Worm (Caenorhabditis elegans) whole organism, early embryonic: ENCODE results near the gene srbc-75.
"Not testable (repeated sequence)": the region's sequence is repeated elsewhere in the genome, so short reads cannot be mapped to it uniquely, and the experiment has no call there.

Experiments
- B0310.2 ChIP-seq: sonication (generic microtip); optimal IDR thresholded peaks from 2 replicates; lab custom pipeline; 2016; ENCODE audit warnings: mild to moderate bottlenecking, missing genetic modification characterization, missing compliant biosample characterization
- F13C5.2 ChIP-seq: sonication (generic microtip); optimal IDR thresholded peaks from 2 replicates; lab custom pipeline; 2017; ENCODE audit warnings: mild to moderate bottlenecking, missing genetic modification characterization, inconsistent platforms, missing compliant biosample characterization
- aly-1 ChIP-seq: sonication (generic microtip); optimal IDR thresholded peaks from 2 replicates; lab custom pipeline; 2016; ENCODE audit warnings: missing genetic modification characterization, missing compliant biosample characterization
- ama-1 ChIP-seq: fragments of 150-350 bp; optimal IDR thresholded peaks from 2 replicates; lab custom pipeline; 2014
- ceh-13 ChIP-seq: fragments of 200-800 bp; sonication (Bioruptor generic); optimal IDR thresholded peaks from 2 replicates; lab custom pipeline; 2018; ENCODE audit warnings: mild to moderate bottlenecking, missing genetic modification characterization, missing compliant biosample characterization
- ceh-36 ChIP-seq: sonication (generic microtip); optimal IDR thresholded peaks from 2 replicates; lab custom pipeline; 2016; ENCODE audit warnings: missing genetic modification characterization, inconsistent platforms, missing compliant biosample characterization
- ets-7 ChIP-seq: sonication (generic microtip); optimal IDR thresholded peaks from 2 replicates; lab custom pipeline; 2016; ENCODE audit warnings: missing genotype, missing genetic modification characterization, missing compliant biosample characterization
- flt-1 ChIP-seq: fragments of 200-800 bp; sonication (Bioruptor generic); IDR thresholded peaks from 2 replicates; pipeline ENCODE4 v1.3.6; 2022; ENCODE audit warnings: missing genetic modification characterization, missing compliant biosample characterization
- hmbx-1 ChIP-seq: sonication (generic microtip); optimal IDR thresholded peaks from 2 replicates; lab custom pipeline; 2016; ENCODE audit warnings: mild to moderate bottlenecking, missing genetic modification characterization, missing compliant biosample characterization
- hmg-4 ChIP-seq: fragments of 200-800 bp; sonication (Bioruptor generic); optimal IDR thresholded peaks from 2 replicates; lab custom pipeline; 2018; ENCODE audit warnings: mild to moderate bottlenecking, missing genetic modification characterization, missing compliant biosample characterization
- hnd-1 ChIP-seq: sonication (generic microtip); optimal IDR thresholded peaks from 2 replicates; lab custom pipeline; 2016; ENCODE audit warnings: missing genetic modification characterization, missing compliant biosample characterization
- pes-1 ChIP-seq: fragments of 200-800 bp; sonication (Bioruptor generic); IDR thresholded peaks from 2 replicates; pipeline ENCODE4 v1.3.6; 2022; ENCODE audit warnings: missing genetic modification reagents, missing genetic modification characterization, missing compliant biosample characterization
- scrt-1 ChIP-seq: fragments of 200-800 bp; sonication (Bioruptor generic); IDR thresholded peaks from 2 replicates; pipeline ENCODE4 v1.3.6; 2022; ENCODE audit warnings: missing genetic modification characterization, missing compliant biosample characterization
- sea-1 ChIP-seq: fragments of 200-800 bp; sonication (Bioruptor generic); conservative IDR thresholded peaks from 2 replicates; pipeline ENCODE4 v1.3.6; 2022; ENCODE audit warnings: missing genetic modification characterization, missing compliant biosample characterization
- tbx-11 ChIP-seq: fragments of 200-800 bp; sonication (Bioruptor generic); IDR thresholded peaks from 2 replicates; pipeline ENCODE4 v1.3.6; 2022; ENCODE audit warnings: missing genetic modification characterization, missing compliant biosample characterization
- tbx-37 ChIP-seq: fragments of 200-800 bp; sonication (Bioruptor generic); conservative IDR thresholded peaks from 2 replicates; pipeline ENCODE4 v1.3.6; 2022; ENCODE audit warnings: missing genetic modification reagents, missing genetic modification characterization, missing compliant biosample characterization
- tra-4 ChIP-seq: sonication (generic microtip); optimal IDR thresholded peaks from 2 replicates; lab custom pipeline; 2017; ENCODE audit warnings: missing genetic modification characterization, missing compliant biosample characterization

Gene srbc-75

DNA sequence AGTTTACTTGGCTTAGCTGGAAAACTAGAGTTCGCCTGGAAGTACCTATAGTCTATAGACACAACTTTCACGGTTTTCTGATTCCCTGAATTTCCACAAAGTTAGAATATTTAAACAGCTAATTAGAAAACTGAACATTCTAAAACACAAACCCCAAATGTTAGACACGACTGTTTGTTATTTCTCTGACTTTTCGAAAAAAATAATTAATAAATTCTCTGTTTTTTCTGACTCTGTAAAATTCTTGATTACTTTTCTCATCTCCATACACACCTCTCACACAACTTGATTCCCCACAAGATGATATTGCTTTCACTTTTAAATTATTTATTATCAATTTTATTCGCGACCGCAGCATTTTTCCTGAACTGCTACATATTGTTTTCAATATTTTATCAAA is at the start of gene srbc-75:
Gene srbc-75, plus strand, starts transcription at position 301 of the 400 bp plus-strand sequence.
- TF ChIP-seq aly-1 (no peak), pes-1 (GFP tag; lab: Robert Waterston, UW) (no peak), hnd-1 (tag; lab: Kevin White, UChicago) (no peak), F13C5.2 (tag; lab: Kevin White, UChicago) (no peak), hmg-4 (GFP tag; lab: Kevin White, UChicago) (no peak), scrt-1 (no peak), B0310.2 (no peak), sea-1 (GFP tag; lab: Robert Waterston, UW) (no peak), flt-1 (GFP tag; lab: Robert Waterston, UW) (no peak), tbx-11 (GFP tag; lab: Robert Waterston, UW) (no peak)

DNA sequence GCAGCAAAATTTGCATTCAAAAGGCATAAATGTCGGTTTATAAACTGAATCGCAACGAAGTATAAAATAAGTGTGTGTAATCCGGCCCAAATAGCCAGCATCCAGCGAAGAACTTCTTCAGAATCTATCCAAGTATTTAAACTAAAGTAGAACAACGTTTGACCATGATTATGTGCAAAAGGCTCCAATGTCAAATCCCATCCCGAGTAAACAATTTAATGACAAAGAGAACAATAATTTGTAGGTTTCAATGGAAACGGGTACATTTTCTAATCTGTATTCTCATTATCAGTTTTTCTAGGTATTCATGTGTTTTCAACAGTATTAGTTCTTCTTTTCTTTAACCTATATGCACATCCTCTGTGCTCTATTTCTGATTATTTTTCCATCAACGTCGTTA is 45.9 kb upstream of the srbc-75 start, which contains the start of gene C41G6.12:
Gene C41G6.12, minus strand, starts transcription at position 101 of the 400 bp plus-strand sequence.
- not testable (repeated sequence) for TF ChIP-seq sea-1 (GFP tag; lab: Robert Waterston, UW); hmbx-1 (tag; lab: Kevin White, UChicago); ama-1 (lab: Kevin White, UChicago)

DNA sequence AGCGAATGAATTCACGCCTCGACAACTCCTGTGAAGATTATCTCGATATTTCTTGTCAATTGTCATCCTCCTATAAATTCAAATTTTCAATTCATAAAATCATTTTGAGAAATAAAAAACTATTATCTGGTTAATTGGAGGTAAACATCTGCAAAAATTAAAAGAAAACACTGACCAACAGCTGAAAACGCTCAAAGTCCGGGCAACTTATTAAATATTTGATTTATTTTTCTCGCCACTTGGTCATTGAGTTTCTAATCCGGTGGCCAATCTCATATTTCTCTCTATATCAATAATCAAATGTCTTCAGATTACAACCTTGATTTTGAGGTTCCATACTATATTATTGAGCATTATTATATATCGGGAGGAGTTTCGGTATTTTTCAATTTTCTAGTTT is 41.8 kb upstream of the srbc-75 start, which contains the start of gene sri-24:
Gene sri-24, plus strand, starts transcription at position 301 of the 400 bp plus-strand sequence.
- TF ChIP-seq B0310.2; hnd-1 (tag; lab: Kevin White, UChicago); ama-1 (lab: Kevin White, UChicago): not testable (repeated sequence)

ce11 chrV:15215175-15215574 is 38.5 kb upstream of the srbc-75 start, which contains the start of gene sri-26:
sri-26 (plus strand) TSS chrV:15215475.
- not testable (repeated sequence) for TF ChIP-seq flt-1 (GFP tag; lab: Robert Waterston, UW); aly-1; tbx-37 (GFP tag; lab: Robert Waterston, UW)

- TF ChIP-seq ama-1 (lab: Kevin White, UChicago) (no peak), scrt-1 (no peak), pes-1 (GFP tag; lab: Robert Waterston, UW) (no peak), flt-1 (GFP tag; lab: Robert Waterston, UW) (no peak), aly-1 (no peak), B0310.2 (no peak), ceh-13 (GFP tag; lab: Kevin White, UChicago) (no peak)
These were observed 36.9 kb upstream of the srbc-75 start, which contains the start of gene sri-25 for ce11 chrV:15216705-15217104. sri-25 (plus strand) TSS chrV:15217005.

- TF ChIP-seq aly-1 = no peak
- no peak for TF ChIP-seq ceh-13 (GFP tag; lab: Kevin White, UChicago)
- no peak for TF ChIP-seq flt-1 (GFP tag; lab: Robert Waterston, UW)
- TF ChIP-seq hmbx-1 (tag; lab: Kevin White, UChicago) = no peak
- TF ChIP-seq scrt-1 = no peak
- no peak for TF ChIP-seq hnd-1 (tag; lab: Kevin White, UChicago)
- TF ChIP-seq pes-1 (GFP tag; lab: Robert Waterston, UW) = no peak
- TF ChIP-seq tra-4 (tag; lab: Kevin White, UChicago) = no peak
- TF ChIP-seq sea-1 (GFP tag; lab: Robert Waterston, UW) = no peak
- no peak for TF ChIP-seq ama-1 (lab: Kevin White, UChicago)
- no peak for TF ChIP-seq hmg-4 (GFP tag; lab: Kevin White, UChicago)
- no peak for TF ChIP-seq B0310.2
- no peak for TF ChIP-seq ets-7 (tag; lab: Kevin White, UChicago)
- TF ChIP-seq ceh-36 = no peak
- no peak for TF ChIP-seq tbx-11 (GFP tag; lab: Robert Waterston, UW)
- no peak for TF ChIP-seq F13C5.2 (tag; lab: Kevin White, UChicago)
- TF ChIP-seq tbx-37 (GFP tag; lab: Robert Waterston, UW) = no peak
These were observed 32.3 kb upstream of the srbc-75 start, which contains the start of gene irld-25 for ce11 chrV:15221330-15221729. irld-25 (plus strand) TSS chrV:15221630.

DNA sequence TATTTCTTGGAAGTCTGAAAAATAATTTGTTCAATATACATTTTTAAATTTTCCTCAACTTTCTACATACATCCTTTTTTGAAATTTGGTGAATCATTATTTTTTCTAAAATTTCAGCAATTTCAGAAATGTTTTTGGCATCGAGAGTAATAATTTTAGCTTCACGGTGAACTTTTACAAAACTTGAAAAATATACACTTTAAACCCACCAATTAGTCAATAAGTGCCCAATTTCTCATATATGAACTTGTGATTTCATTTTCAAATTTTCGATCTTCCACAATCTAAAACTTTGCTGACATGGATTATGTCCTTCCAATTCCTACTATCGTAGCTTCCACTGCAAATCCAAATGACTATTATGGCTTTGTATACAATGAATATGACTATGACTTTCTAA is 30.0 kb upstream of the srbc-75 start, which contains the start of gene srw-24:
Gene srw-24, plus strand, starts transcription at position 301 of the 400 bp plus-strand sequence.
- no peak for TF ChIP-seq ets-7 (tag; lab: Kevin White, UChicago)

DNA sequence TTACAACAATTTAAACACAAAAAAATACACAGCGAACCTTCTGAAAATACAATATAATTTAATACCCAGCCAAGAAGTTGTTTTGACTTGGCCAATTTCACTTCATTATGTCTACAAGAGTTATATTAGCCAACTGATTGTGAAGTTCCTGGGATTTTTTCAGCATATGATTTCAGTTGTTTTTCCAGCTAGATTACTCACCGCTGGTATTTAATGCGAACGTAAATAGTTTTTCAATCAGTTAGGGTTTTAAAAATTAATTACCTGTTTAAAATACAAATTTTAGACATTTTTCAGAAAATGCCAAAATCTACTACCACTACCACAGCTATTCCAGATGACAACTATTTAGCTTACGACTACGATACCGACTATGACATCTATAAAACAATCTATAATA is 28.0 kb upstream of the srbc-75 start, which contains the start of gene srw-14:
Gene srw-14, plus strand, starts transcription at position 301 of the 400 bp plus-strand sequence.
- no peak for TF ChIP-seq tbx-11 (GFP tag; lab: Robert Waterston, UW)
- TF ChIP-seq hmg-4 (GFP tag; lab: Kevin White, UChicago) = no peak
- TF ChIP-seq tbx-37 (GFP tag; lab: Robert Waterston, UW) = no peak
- TF ChIP-seq tra-4 (tag; lab: Kevin White, UChicago) = no peak
- no peak for TF ChIP-seq ceh-36
- no peak for TF ChIP-seq scrt-1
- TF ChIP-seq pes-1 (GFP tag; lab: Robert Waterston, UW) = no peak

DNA sequence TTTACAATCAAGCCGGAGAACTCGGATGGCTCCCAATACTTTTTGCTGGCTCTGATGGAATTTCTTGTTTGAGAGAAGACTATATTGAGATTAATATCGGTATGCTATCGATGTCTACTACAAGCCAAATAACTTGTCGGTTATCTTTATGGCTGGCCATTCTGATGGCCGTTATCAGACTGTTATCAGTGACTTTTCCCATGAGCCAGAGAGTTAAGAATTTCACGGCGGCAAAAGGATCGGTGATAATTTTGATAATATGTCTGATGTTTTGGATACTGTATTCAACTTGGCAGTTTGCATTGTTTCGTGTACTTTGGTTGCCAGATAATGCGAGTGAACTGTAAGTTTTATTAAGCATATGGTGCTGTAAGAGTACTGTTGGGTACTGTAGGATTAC is 27.4 kb upstream of the srbc-75 start:
- TF ChIP-seq tra-4 (tag; lab: Kevin White, UChicago) (no peak), ama-1 (lab: Kevin White, UChicago) (no peak), sea-1 (GFP tag; lab: Robert Waterston, UW) (no peak), F13C5.2 (tag; lab: Kevin White, UChicago) (no peak), tbx-37 (GFP tag; lab: Robert Waterston, UW) (no peak), ets-7 (tag; lab: Kevin White, UChicago) (no peak), scrt-1 (no peak), flt-1 (GFP tag; lab: Robert Waterston, UW) (no peak), hmbx-1 (tag; lab: Kevin White, UChicago) (no peak), ceh-13 (GFP tag; lab: Kevin White, UChicago) (no peak), hmg-4 (GFP tag; lab: Kevin White, UChicago) (no peak), ceh-36 (no peak), B0310.2 (no peak)
